Fruit fly (Drosophila melanogaster) whole organism, embryonic: ENCODE results near the gene CG42554.

Source experiments
- ATbp ChIP-seq: fragments of 200-800 bp; sonication (Bioruptor generic); optimal IDR thresholded peaks from 2 replicates; lab custom pipeline; 2017; ENCODE audit warnings: missing biosample characterization, mild to moderate bottlenecking, missing genetic modification characterization, missing genetic modification reagents
- Bgb ChIP-seq: fragments of 200-800 bp; sonication (Bioruptor generic); IDR thresholded peaks from 2 replicates; pipeline ENCODE4 v1.3.6; 2022; ENCODE audit warnings: missing biosample characterization, missing genetic modification characterization; ENCODE audit not compliant: partially characterized antibody
- CG10147 ChIP-seq: fragments of 200-800 bp; sonication (Bioruptor generic); optimal IDR thresholded peaks from 2 replicates; lab custom pipeline; 2019; ENCODE audit warnings: missing biosample characterization, mild to moderate bottlenecking, missing genetic modification characterization, moderate library complexity
- CG10267 ChIP-seq: fragments of 200-800 bp; sonication (Bioruptor generic); optimal IDR thresholded peaks from 2 replicates; lab custom pipeline; 2018; ENCODE audit warnings: missing biosample characterization, mild to moderate bottlenecking, missing genetic modification characterization, moderate library complexity
- CG1233 ChIP-seq: fragments of 200-800 bp; sonication (Bioruptor generic); optimal IDR thresholded peaks from 4 replicates; lab custom pipeline; 2018; ENCODE audit warnings: missing biosample characterization, mild to moderate bottlenecking, missing genetic modification characterization
- CG14014 ChIP-seq: fragments of 200-800 bp; sonication (Bioruptor generic); IDR thresholded peaks from 2 replicates; pipeline ENCODE4 v1.3.6; 2022; ENCODE audit warnings: missing biosample characterization, missing genetic modification characterization
- CG14710 ChIP-seq: fragments of 200-800 bp; sonication (Bioruptor generic); optimal IDR thresholded peaks from 3 replicates; lab custom pipeline; 2019; ENCODE audit warnings: missing biosample characterization, mild to moderate bottlenecking, missing genetic modification characterization, moderate library complexity
- CG14860 ChIP-seq: fragments of 200-800 bp; sonication (Bioruptor generic); IDR thresholded peaks from 3 replicates; pipeline ENCODE4 v1.3.6; 2022; ENCODE audit warnings: missing biosample characterization, missing genetic modification characterization; ENCODE audit not compliant: partially characterized antibody
- CG15269 ChIP-seq: fragments of 200-800 bp; sonication (Bioruptor generic); optimal IDR thresholded peaks from 2 replicates; lab custom pipeline; 2018; ENCODE audit warnings: missing biosample characterization, mild to moderate bottlenecking, missing genetic modification characterization, moderate library complexity
- CG17359 ChIP-seq: fragments of 200-800 bp; sonication (Bioruptor generic); optimal IDR thresholded peaks from 3 replicates; lab custom pipeline; 2018; ENCODE audit warnings: missing biosample characterization, mild to moderate bottlenecking, missing genetic modification characterization, moderate library complexity
- CG17385 ChIP-seq: fragments of 200-800 bp; sonication (Bioruptor generic); optimal IDR thresholded peaks from 3 replicates; lab custom pipeline; 2018; ENCODE audit warnings: missing biosample characterization, mild to moderate bottlenecking, missing genetic modification characterization
- CG17568 ChIP-seq: fragments of 200-800 bp; sonication (Bioruptor generic); optimal IDR thresholded peaks from 2 replicates; lab custom pipeline; 2018; ENCODE audit warnings: missing biosample characterization, mild to moderate bottlenecking, missing genetic modification characterization, moderate library complexity
- CG32767 ChIP-seq: fragments of 200-800 bp; sonication (Bioruptor generic); IDR thresholded peaks from 2 replicates; pipeline ENCODE4 v1.3.6; 2022; ENCODE audit warnings: missing biosample characterization, missing genetic modification characterization
- CG33213 ChIP-seq: fragments of 200-800 bp; sonication (Bioruptor generic); optimal IDR thresholded peaks from 3 replicates; lab custom pipeline; 2016; ENCODE audit warnings: missing biosample characterization, missing genetic modification characterization
- CG3407 ChIP-seq: fragments of 200-800 bp; sonication (Bioruptor generic); optimal IDR thresholded peaks from 2 replicates; lab custom pipeline; 2018; ENCODE audit warnings: missing biosample characterization, mild to moderate bottlenecking, missing genetic modification characterization
- CG6689 ChIP-seq: fragments of 200-800 bp; sonication (Bioruptor generic); IDR thresholded peaks from 2 replicates; pipeline ENCODE4 v1.3.6; 2022; ENCODE audit warnings: missing biosample characterization, missing genetic modification characterization
- CG7987 ChIP-seq: fragments of 200-800 bp; sonication (Bioruptor generic); optimal IDR thresholded peaks from 2 replicates; lab custom pipeline; 2018; ENCODE audit warnings: missing biosample characterization, mild to moderate bottlenecking, missing genetic modification characterization, moderate library complexity
- CG8359 ChIP-seq: fragments of 200-800 bp; sonication (Bioruptor generic); optimal IDR thresholded peaks from 2 replicates; lab custom pipeline; 2017; ENCODE audit warnings: missing biosample characterization, mild to moderate bottlenecking, missing genetic modification characterization, borderline replicate concordance
- CG9215 ChIP-seq: fragments of 200-800 bp; sonication (Bioruptor generic); IDR thresholded peaks from 2 replicates; pipeline ENCODE4 v1.3.6; 2022; ENCODE audit warnings: missing biosample characterization, missing genetic modification characterization
- Deaf1 ChIP-seq: fragments of 200-800 bp; optimal IDR thresholded peaks from 3 replicates; lab custom pipeline; 2019; ENCODE audit warnings: missing biosample characterization, mild to moderate bottlenecking, missing genetic modification characterization, moderate library complexity
- Dfd ChIP-seq, 2 experiments: fragments of >200 bp; optimal IDR thresholded peaks; 2 replicates each; lab custom pipeline; 2017; ENCODE audit warnings: missing biosample characterization in 2 of 2, missing genetic modification characterization in 2 of 2
- E2f1 ChIP-seq: fragments of 200-800 bp; sonication (Bioruptor generic); IDR thresholded peaks from 2 replicates; pipeline ENCODE4 v1.3.6; 2022; ENCODE audit warnings: missing biosample characterization, missing genetic modification characterization
- E2f2 ChIP-seq: fragments of 200-800 bp; sonication (Bioruptor generic); IDR thresholded peaks from 2 replicates; pipeline ENCODE4 v1.3.6; 2022; ENCODE audit warnings: missing biosample characterization, missing genetic modification characterization
- Ets97D ChIP-seq: fragments of 200-800 bp; sonication (Bioruptor generic); optimal IDR thresholded peaks from 3 replicates; lab custom pipeline; 2016; ENCODE audit warnings: missing biosample characterization, missing genetic modification characterization
- Hmr ChIP-seq: fragments of 200-800 bp; sonication (Bioruptor generic); optimal IDR thresholded peaks from 3 replicates; lab custom pipeline; 2017; ENCODE audit warnings: mild to moderate bottlenecking, missing biosample characterization, missing genetic modification reagents, missing genetic modification characterization
- Hr51 ChIP-seq, 2 experiments: fragments of 200-800 bp; sonication (Bioruptor generic); optimal IDR thresholded peaks; 2 replicates in 1 of 2; 3 replicates in 1 of 2; lab custom pipeline; 2016 to 2018; ENCODE audit warnings: missing biosample characterization in 2 of 2, missing genetic modification characterization in 2 of 2, mild to moderate bottlenecking in 1 of 2, moderate library complexity in 1 of 2
- Ssrp ChIP-seq: fragments of 200-800 bp; sonication (Bioruptor generic); optimal IDR thresholded peaks from 2 replicates; lab custom pipeline; 2018; ENCODE audit warnings: missing biosample characterization, mild to moderate bottlenecking, missing genetic modification characterization, moderate library complexity
- Trl ChIP-seq, 3 experiments: fragments of >200 bp in 2 of 3; fragments of 200-800 bp in 1 of 3; sonication (Bioruptor generic) in 1 of 3; optimal IDR thresholded peaks; 2 replicates in 1 of 3; 3 replicates in 2 of 3; lab custom pipeline; 2016 to 2017; ENCODE audit warnings: missing biosample characterization in 1 of 3, missing genetic modification characterization in 1 of 3
- caup ChIP-seq: fragments of 200-800 bp; sonication (Bioruptor generic); optimal IDR thresholded peaks from 3 replicates; lab custom pipeline; 2017; ENCODE audit warnings: missing biosample characterization, mild to moderate bottlenecking, missing genetic modification characterization, moderate library complexity; ENCODE audit not compliant: severe bottlenecking
- chn ChIP-seq: fragments of 200-800 bp; sonication (Bioruptor generic); optimal IDR thresholded peaks from 2 replicates; lab custom pipeline; 2016; ENCODE audit warnings: missing biosample characterization, missing genetic modification characterization
- dmrt11E ChIP-seq: fragments of 200-800 bp; sonication (Bioruptor generic); optimal IDR thresholded peaks from 3 replicates; lab custom pipeline; 2018; ENCODE audit warnings: missing biosample characterization, mild to moderate bottlenecking, missing genetic modification characterization, moderate library complexity
- dpn ChIP-seq, 2 experiments: fragments of 200-800 bp; sonication (Bioruptor generic); optimal IDR thresholded peaks; 3 replicates each; lab custom pipeline; 2016; ENCODE audit warnings: missing biosample characterization in 2 of 2, missing genetic modification characterization in 2 of 2
- ems ChIP-seq: fragments of 200-800 bp; sonication (Bioruptor generic); optimal IDR thresholded peaks from 3 replicates; lab custom pipeline; 2016; ENCODE audit warnings: missing biosample characterization, missing genetic modification characterization
- grau ChIP-seq: fragments of 200-800 bp; optimal IDR thresholded peaks from 3 replicates; lab custom pipeline; 2019; ENCODE audit warnings: missing biosample characterization, mild to moderate bottlenecking, missing genetic modification characterization, moderate library complexity
- lola ChIP-seq, 3 experiments: fragments of >200 bp in 2 of 3; fragments of 200-800 bp in 1 of 3; sonication (Bioruptor generic) in 1 of 3; optimal IDR thresholded peaks; 2 replicates each; lab custom pipeline; 2017 to 2019; ENCODE audit warnings: missing biosample characterization in 3 of 3, missing genetic modification characterization in 3 of 3, mild to moderate bottlenecking in 1 of 3, moderate library complexity in 1 of 3
- mirr ChIP-seq: fragments of 200-800 bp; sonication (Bioruptor generic); optimal IDR thresholded peaks from 3 replicates; lab custom pipeline; 2018; ENCODE audit warnings: missing biosample characterization, mild to moderate bottlenecking, missing genetic modification characterization
- onecut ChIP-seq: fragments of 200-800 bp; sonication (Bioruptor generic); IDR thresholded peaks from 2 replicates; pipeline ENCODE4 v1.3.6; 2022; ENCODE audit warnings: missing biosample characterization, missing genetic modification characterization
- pfk ChIP-seq: fragments of 200-800 bp; sonication (Bioruptor generic); optimal IDR thresholded peaks from 2 replicates; lab custom pipeline; 2018; ENCODE audit warnings: missing biosample characterization, mild to moderate bottlenecking, missing genetic modification characterization, moderate library complexity
- phol ChIP-seq: fragments of 200-800 bp; sonication (Bioruptor generic); optimal IDR thresholded peaks from 3 replicates; lab custom pipeline; 2018; ENCODE audit warnings: missing biosample characterization, mild to moderate bottlenecking, missing genetic modification characterization, moderate library complexity
- pros ChIP-seq: fragments of 200-800 bp; sonication (Bioruptor generic); optimal IDR thresholded peaks from 3 replicates; lab custom pipeline; 2019; ENCODE audit warnings: missing biosample characterization, mild to moderate bottlenecking, missing genetic modification characterization, moderate library complexity
- sens ChIP-seq: fragments of 200-800 bp; sonication (Bioruptor generic); peaks from one replicate; lab custom pipeline; 2016; ENCODE audit warnings: missing biosample characterization, missing genetic modification characterization
- slp2 ChIP-seq: fragments of 200-800 bp; sonication (Bioruptor generic); optimal IDR thresholded peaks from 2 replicates; lab custom pipeline; 2016; ENCODE audit warnings: missing biosample characterization, missing genetic modification characterization
- tap ChIP-seq: fragments of 200-800 bp; optimal IDR thresholded peaks from 3 replicates; lab custom pipeline; 2019; ENCODE audit warnings: missing biosample characterization, mild to moderate bottlenecking, missing genetic modification characterization, moderate library complexity
- twi ChIP-seq: fragments of 200-800 bp; optimal IDR thresholded peaks from 2 replicates; lab custom pipeline; 2019; ENCODE audit warnings: missing biosample characterization, mild to moderate bottlenecking, missing genetic modification characterization, moderate library complexity
- unc-4 ChIP-seq: fragments of 200-800 bp; sonication (Bioruptor generic); IDR thresholded peaks from 2 replicates; pipeline ENCODE4 v1.3.6; 2022; ENCODE audit warnings: missing biosample characterization, missing genetic modification characterization; ENCODE audit not compliant: partially characterized antibody
- unpg ChIP-seq: fragments of 200-800 bp; sonication (Bioruptor generic); optimal IDR thresholded peaks from 3 replicates; lab custom pipeline; 2018; ENCODE audit warnings: missing biosample characterization, mild to moderate bottlenecking, missing genetic modification characterization, moderate library complexity
- yki ChIP-seq: fragments of >200 bp; optimal IDR thresholded peaks from 3 replicates; lab custom pipeline; 2018

The CG42554 gene

DNA sequence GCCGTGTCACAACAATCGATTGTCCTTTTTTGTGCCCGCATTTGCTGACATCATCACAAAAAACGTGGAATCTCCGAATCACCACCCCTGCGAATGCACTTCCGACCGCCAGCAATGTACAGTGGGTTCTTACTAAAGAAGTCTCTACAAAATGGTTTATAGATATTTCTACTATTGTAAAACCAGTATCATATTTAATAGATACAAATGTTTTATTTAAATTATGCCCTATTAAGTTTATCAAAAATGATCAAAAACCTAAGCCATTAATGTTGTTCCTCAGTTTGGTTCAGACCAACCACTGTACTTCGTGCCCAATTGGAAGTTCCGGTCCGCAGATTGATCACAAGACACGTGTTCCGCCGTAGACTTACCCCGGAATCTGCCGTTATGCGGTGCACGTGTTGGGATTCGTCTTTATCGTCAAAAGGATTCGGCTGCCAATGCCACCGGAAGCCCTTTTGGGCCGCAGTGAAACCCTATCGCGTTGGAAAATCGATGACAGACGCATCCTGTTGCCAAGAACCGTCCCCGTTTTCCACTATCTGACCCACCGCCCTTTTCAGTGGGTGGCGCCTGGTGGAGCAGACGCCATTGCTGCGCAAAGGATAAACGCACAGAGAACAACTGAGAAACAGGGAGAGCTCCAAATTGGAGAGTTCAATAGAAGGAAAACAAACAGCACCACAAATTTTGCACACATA is 30.8 kb upstream of the CG42554 start (continued):
- TF ChIP-seq Ssrp (tag; lab: Kevin White, UChicago): peak; percentile 23
- peak; percentile 29 for TF ChIP-seq CG10267 (tag; lab: Kevin White, UChicago)
- peak; percentile 49 for TF ChIP-seq unpg (GFP tag; lab: Kevin White, UChicago)
- no peak for TF ChIP-seq pros
- peak; percentile 7 for TF ChIP-seq twi
- TF ChIP-seq pfk (GFP tag; lab: Kevin White, UChicago): no peak
- TF ChIP-seq ATbp (GFP tag; lab: Kevin White, UChicago): no peak
- peak; percentile 34 for TF ChIP-seq CG14710 (tag; lab: Kevin White, UChicago)
- peak; percentile 10 for TF ChIP-seq CG1233
- 0 out of 2 replicates have a peak, but pooled peaks have one; percentile 31 for TF ChIP-seq CG6689 (GFP tag; lab: Robert Waterston, UW)
- peak in 1 of 3 experiments; percentile 53 for TF ChIP-seq lola (GFP tag; optimal IDR thresholded peaks at IDR 0.05; lab: Kevin White, UChicago)
- peak in 1 of 2 experiments; percentile 34 for TF ChIP-seq Hr51 (GFP tag; optimal IDR thresholded peaks at IDR 0.05; lab: Kevin White, UChicago)
- TF ChIP-seq E2f2 (GFP tag; lab: Robert Waterston, UW): 0 out of 2 replicates have a peak, but pooled peaks have one; percentile 21
- TF ChIP-seq phol (tag; lab: Kevin White, UChicago): peak; percentile 42
- TF ChIP-seq CG14014 (GFP tag; lab: Robert Waterston, UW): no peak
- no peak for TF ChIP-seq CG8359 (GFP tag; lab: Kevin White, UChicago)
- TF ChIP-seq slp2 (GFP tag; lab: Kevin White, UChicago): no peak
- peak; percentile 80 for TF ChIP-seq sens (GFP tag; lab: Kevin White, UChicago)
- peak; percentile 7 for TF ChIP-seq CG15269
- no peak for TF ChIP-seq unc-4 (GFP tag; lab: Robert Waterston, UW)
- TF ChIP-seq CG33213 (GFP tag; lab: Kevin White, UChicago): no peak
- no peak for TF ChIP-seq mirr (GFP tag; lab: Kevin White, UChicago)
- peak; percentile 3 for TF ChIP-seq caup
- no peak for TF ChIP-seq CG17568 (GFP tag; lab: Kevin White, UChicago)
- TF ChIP-seq Deaf1 (tag; lab: Kevin White, UChicago): peak; percentile 0
- TF ChIP-seq CG9215: no peak
- TF ChIP-seq chn (GFP tag; lab: Kevin White, UChicago): peak; percentile 30
- TF ChIP-seq CG32767 (GFP tag; lab: Robert Waterston, UW): no peak
- peak; percentile 19 for TF ChIP-seq tap (tag; lab: Kevin White, UChicago)
- no peak for TF ChIP-seq Ets97D
- no peak for TF ChIP-seq CG14860 (GFP tag; lab: Robert Waterston, UW)
- peak; percentile 26 for TF ChIP-seq CG17385
- no peak for TF ChIP-seq Bgb (GFP tag; lab: Robert Waterston, UW)
- no peak for TF ChIP-seq ems (GFP tag; lab: Kevin White, UChicago)
- TF ChIP-seq yki (lab: Kevin White, UChicago): no peak
- TF ChIP-seq CG7987 (GFP tag; lab: Kevin White, UChicago): no peak
- no peak for TF ChIP-seq CG10147
- no peak for TF ChIP-seq Trl (optimal IDR thresholded peaks at IDR 0.05; lab: Kevin White, UChicago)
- TF ChIP-seq Trl (GFP tag; optimal IDR thresholded peaks at IDR 0.05; lab: Kevin White, UChicago): no peak
- TF ChIP-seq Dfd (GFP tag; optimal IDR thresholded peaks at IDR 0.05; lab: Kevin White, UChicago): no peak
- TF ChIP-seq Hmr (GFP tag; lab: Kevin White, UChicago): peak; percentile 11
- peak; percentile 59 for TF ChIP-seq dmrt11E (tag; lab: Kevin White, UChicago)
- TF ChIP-seq CG3407 (GFP tag; lab: Kevin White, UChicago): peak; percentile 22
- TF ChIP-seq dpn (GFP tag; optimal IDR thresholded peaks at IDR 0.05; lab: Kevin White, UChicago): peak in 1 of 2 experiments; percentile 5
- peak; percentile 18 for TF ChIP-seq CG17359 (tag; lab: Kevin White, UChicago)
- peak; percentile 97 for TF ChIP-seq onecut (GFP tag; lab: Robert Waterston, UW)
- TF ChIP-seq E2f1 (GFP tag; lab: Robert Waterston, UW): peak; percentile 17; the same call in 1 of the 2 replicates
- peak; percentile 64 for TF ChIP-seq grau (tag; lab: Kevin White, UChicago)
